Worm (Caenorhabditis elegans) whole organism, mixed stage, embryonic: Measurements from ENCODE around the gene rpl-42.

Source experiments
- M03D4.4 ChIP-seq: sonication (generic microtip); optimal IDR thresholded peaks from 2 replicates; lab custom pipeline; 2017; ENCODE audit warnings: mild to moderate bottlenecking, missing genetic modification characterization, missing compliant biosample characterization
- bed-3 ChIP-seq: fragments of 200-800 bp; sonication (Bioruptor generic); optimal IDR thresholded peaks from 3 replicates; lab custom pipeline; 2018; ENCODE audit warnings: mild to moderate bottlenecking, missing genetic modification characterization, moderate library complexity, missing compliant biosample characterization
- blmp-1 ChIP-seq: fragments of 150-350 bp; optimal IDR thresholded peaks from 2 replicates; lab custom pipeline; 2014; ENCODE audit warnings: missing biosample characterization, missing genetic modification characterization
- ceh-39 ChIP-seq: fragments of 150-350 bp; optimal IDR thresholded peaks from 2 replicates; lab custom pipeline; 2014; ENCODE audit warnings: missing biosample characterization, missing genetic modification characterization
- ceh-43 ChIP-seq: fragments of 200-800 bp; sonication (Bioruptor generic); optimal IDR thresholded peaks from 2 replicates; lab custom pipeline; 2018; ENCODE audit warnings: mild to moderate bottlenecking, missing genetic modification characterization, moderate library complexity, missing compliant biosample characterization
- ceh-83 ChIP-seq: fragments of 200-800 bp; sonication (Bioruptor generic); optimal IDR thresholded peaks from 2 replicates; lab custom pipeline; 2018; ENCODE audit warnings: mild to moderate bottlenecking, missing genetic modification characterization, missing compliant biosample characterization
- ces-1 ChIP-seq: fragments of 150-350 bp; optimal IDR thresholded peaks from 2 replicates; lab custom pipeline; 2014; ENCODE audit warnings: missing biosample characterization, missing genetic modification reagents, missing genetic modification characterization
- cnd-1 ChIP-seq: fragments of 200-800 bp; sonication (Bioruptor generic); optimal IDR thresholded peaks from 2 replicates; lab custom pipeline; 2018; ENCODE audit warnings: mild to moderate bottlenecking, missing genetic modification characterization, missing compliant biosample characterization
- drap-1 ChIP-seq: fragments of 200-800 bp; sonication (Bioruptor generic); optimal IDR thresholded peaks from 3 replicates; lab custom pipeline; 2018; ENCODE audit warnings: mild to moderate bottlenecking, missing genetic modification characterization, missing compliant biosample characterization
- elt-1 ChIP-seq: sonication (generic microtip); optimal IDR thresholded peaks from 2 replicates; lab custom pipeline; 2017; ENCODE audit warnings: missing genetic modification characterization, mild to moderate bottlenecking, missing compliant biosample characterization, antibody characterized with exemption, moderate library complexity, borderline replicate concordance; ENCODE audit not compliant: insufficient read depth
- elt-3 ChIP-seq: fragments of 150-350 bp; optimal IDR thresholded peaks from 2 replicates; lab custom pipeline; 2014; ENCODE audit warnings: missing biosample characterization, missing genetic modification characterization
- flh-1 ChIP-seq: fragments of 200-800 bp; sonication (Bioruptor generic); optimal IDR thresholded peaks from 2 replicates; lab custom pipeline; 2018; ENCODE audit warnings: mild to moderate bottlenecking, missing genetic modification characterization, moderate library complexity, missing compliant biosample characterization
- ham-2 ChIP-seq: fragments of 200-800 bp; sonication (Bioruptor generic); optimal IDR thresholded peaks from 2 replicates; lab custom pipeline; 2018; ENCODE audit warnings: mild to moderate bottlenecking, missing genetic modification characterization, missing compliant biosample characterization
- hlh-1 ChIP-seq: fragments of 150-350 bp; optimal IDR thresholded peaks from 2 replicates; lab custom pipeline; 2014; ENCODE audit warnings: missing biosample characterization, missing genetic modification reagents, missing genetic modification characterization
- lin-13 ChIP-seq: fragments of 150-350 bp; optimal IDR thresholded peaks from 2 replicates; lab custom pipeline; 2014; ENCODE audit warnings: missing biosample characterization, missing genetic modification characterization
- lsy-2 ChIP-seq: fragments of 150-350 bp; optimal IDR thresholded peaks from 2 replicates; lab custom pipeline; 2014; ENCODE audit warnings: missing biosample characterization, missing genetic modification characterization
- mab-5 ChIP-seq: fragments of 150-350 bp; optimal IDR thresholded peaks from 2 replicates; lab custom pipeline; 2014; ENCODE audit warnings: missing biosample characterization, missing genetic modification characterization
- mep-1 ChIP-seq: fragments of 150-350 bp; optimal IDR thresholded peaks from 2 replicates; lab custom pipeline; 2017; ENCODE audit warnings: missing biosample characterization, missing genetic modification reagents, missing genetic modification characterization, inconsistent platforms
- mls-2 ChIP-seq: sonication (generic microtip); optimal IDR thresholded peaks from 2 replicates; lab custom pipeline; 2016; ENCODE audit warnings: mild to moderate bottlenecking, missing genetic modification characterization, moderate library complexity, missing compliant biosample characterization
- nhr-12 ChIP-seq: fragments of 150-350 bp; optimal IDR thresholded peaks from 2 replicates; lab custom pipeline; 2014; ENCODE audit warnings: missing biosample characterization, missing genetic modification characterization
- nhr-2 ChIP-seq: fragments of 150-350 bp; optimal IDR thresholded peaks from 2 replicates; lab custom pipeline; 2014; ENCODE audit warnings: missing biosample characterization, missing genetic modification characterization
- nhr-237 ChIP-seq: fragments of 150-350 bp; optimal IDR thresholded peaks from 2 replicates; lab custom pipeline; 2014; ENCODE audit warnings: missing biosample characterization, missing genetic modification characterization
- nhr-76 ChIP-seq: sonication (generic microtip); optimal IDR thresholded peaks from 2 replicates; lab custom pipeline; 2017; ENCODE audit warnings: missing biosample characterization, missing genetic modification characterization
- pha-4 ChIP-seq: fragments of 150-350 bp; optimal IDR thresholded peaks from 2 replicates; lab custom pipeline; 2018; ENCODE audit warnings: missing biosample characterization, missing genetic modification reagents, missing genetic modification characterization
- sem-2 ChIP-seq: fragments of 200-800 bp; sonication (Bioruptor generic); optimal IDR thresholded peaks from 2 replicates; lab custom pipeline; 2018; ENCODE audit warnings: mild to moderate bottlenecking, missing genetic modification characterization, missing compliant biosample characterization
- snpc-4 ChIP-seq: fragments of 150-350 bp; optimal IDR thresholded peaks from 2 replicates; lab custom pipeline; 2014; ENCODE audit warnings: missing biosample characterization, missing genetic modification characterization
- sptf-1 ChIP-seq: sonication (generic microtip); optimal IDR thresholded peaks from 2 replicates; lab custom pipeline; 2017; ENCODE audit warnings: mild to moderate bottlenecking, missing genetic modification characterization, moderate library complexity, missing compliant biosample characterization
- tbx-8 ChIP-seq: fragments of 200-800 bp; sonication (Bioruptor generic); optimal IDR thresholded peaks from 2 replicates; lab custom pipeline; 2018; ENCODE audit warnings: mild to moderate bottlenecking, missing genetic modification characterization, moderate library complexity, missing compliant biosample characterization
- unc-120 ChIP-seq: sonication (generic microtip); optimal IDR thresholded peaks from 2 replicates; lab custom pipeline; 2017; ENCODE audit warnings: missing genetic modification characterization, missing compliant biosample characterization; ENCODE audit not compliant: poor library complexity, severe bottlenecking
- unc-62 ChIP-seq: fragments of 150-350 bp; optimal IDR thresholded peaks from 2 replicates; lab custom pipeline; 2014; ENCODE audit warnings: missing biosample characterization, missing genetic modification reagents, missing genetic modification characterization
- zip-8 ChIP-seq: fragments of 150-350 bp; optimal IDR thresholded peaks from 2 replicates; lab custom pipeline; 2014; ENCODE audit warnings: missing biosample characterization, missing genetic modification characterization
- ztf-11 ChIP-seq: fragments of 150-350 bp; optimal IDR thresholded peaks from 2 replicates; lab custom pipeline; 2014; ENCODE audit warnings: missing biosample characterization, missing genetic modification characterization

The rpl-42 gene

DNA sequence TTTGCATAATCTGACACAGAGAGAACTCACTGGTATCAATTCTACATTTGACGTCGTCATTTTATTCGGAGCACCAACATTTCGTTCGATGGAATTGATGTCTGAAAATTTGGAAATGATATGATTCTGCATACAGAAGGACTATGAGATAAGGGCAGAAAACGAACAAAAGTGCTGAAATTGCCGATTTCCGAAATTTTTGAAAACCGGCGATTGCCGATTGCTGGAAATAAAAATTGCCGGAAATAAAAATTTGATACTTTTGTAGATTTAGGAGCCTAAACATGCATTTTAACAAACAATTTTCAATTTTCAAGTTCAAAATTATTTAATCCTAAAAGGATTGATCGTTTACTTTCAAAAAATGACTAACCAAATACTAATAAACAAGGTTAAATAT is 3.2 kb upstream of the rpl-42 start, which contains the start of gene unc-53:
Gene unc-53 (minus strand): TSS at position 101 of the 400 bp plus-strand sequence.
- TF ChIP-seq lsy-2 (tag; lab: Kevin White, UChicago) (no peak), ztf-11 (tag; lab: Kevin White, UChicago) (no peak), pha-4 (tag; lab: Kevin White, UChicago) (no peak), nhr-12 (tag; lab: Kevin White, UChicago) (no peak), unc-62 (GFP tag; lab: Kevin White, UChicago) (no peak), snpc-4 (no peak), ces-1 (GFP tag; lab: Kevin White, UChicago) (no peak), M03D4.4 (tag; lab: Kevin White, UChicago) (no peak), tbx-8 (GFP tag; lab: Kevin White, UChicago) (no peak), mep-1 (tag; lab: Kevin White, UChicago) (no peak), mab-5 (tag; lab: Kevin White, UChicago) (no peak), hlh-1 (tag; lab: Kevin White, UChicago) (no peak), ham-2 (GFP tag; lab: Kevin White, UChicago) (no peak), unc-120 (tag; lab: Kevin White, UChicago) (no peak), bed-3 (GFP tag; lab: Kevin White, UChicago) (no peak), drap-1 (no peak), ceh-39 (tag; lab: Kevin White, UChicago) (no peak), nhr-2 (no peak), nhr-237 (tag; lab: Kevin White, UChicago) (no peak), flh-1 (GFP tag; lab: Kevin White, UChicago) (no peak)

DNA sequence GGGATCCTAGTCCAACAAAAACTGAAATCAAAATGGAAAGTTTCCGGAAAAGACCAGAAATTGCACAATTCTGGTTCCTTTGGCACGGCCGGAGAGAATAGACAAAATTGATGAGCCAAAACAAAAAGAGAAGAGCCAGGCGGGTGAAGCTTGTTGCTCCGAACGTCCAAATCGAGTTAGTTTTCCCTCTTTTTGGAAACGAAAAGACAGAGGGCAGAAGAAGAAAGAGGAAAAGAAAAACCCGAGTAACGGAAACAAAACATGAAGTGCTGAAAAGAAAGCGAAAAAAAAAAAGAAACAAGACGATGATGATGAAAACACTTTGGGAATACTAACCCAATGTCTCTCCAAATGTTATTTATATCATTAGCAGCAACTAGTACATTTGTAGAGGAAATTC is 936 bp upstream of the rpl-42 start:
- no peak for TF ChIP-seq ceh-43 (GFP tag; lab: Kevin White, UChicago)
- peak; percentile 87 for TF ChIP-seq ces-1 (GFP tag; lab: Kevin White, UChicago)

ce11 chrII:11094431-11094830 is 1.9 kb downstream of the rpl-42 start:
- no peak for TF ChIP-seq hlh-1 (tag; lab: Kevin White, UChicago)
- no peak for TF ChIP-seq nhr-12 (tag; lab: Kevin White, UChicago)
- no peak for TF ChIP-seq mls-2
- TF ChIP-seq nhr-237 (tag; lab: Kevin White, UChicago), result no peak
- no peak for TF ChIP-seq unc-120 (tag; lab: Kevin White, UChicago)
- TF ChIP-seq lsy-2 (tag; lab: Kevin White, UChicago), result no peak
- TF ChIP-seq ceh-43 (GFP tag; lab: Kevin White, UChicago), result no peak
- TF ChIP-seq elt-1 (tag; lab: Kevin White, UChicago), result no peak
- no peak for TF ChIP-seq blmp-1 (tag; lab: Kevin White, UChicago)
- no peak for TF ChIP-seq bed-3 (GFP tag; lab: Kevin White, UChicago)
- TF ChIP-seq flh-1 (GFP tag; lab: Kevin White, UChicago), result no peak
- TF ChIP-seq ces-1 (GFP tag; lab: Kevin White, UChicago), result no peak
- TF ChIP-seq ztf-11 (tag; lab: Kevin White, UChicago), result no peak
- no peak for TF ChIP-seq cnd-1 (tag; lab: Kevin White, UChicago)
- no peak for TF ChIP-seq nhr-76 (tag; lab: Kevin White, UChicago)
- no peak for TF ChIP-seq mab-5 (tag; lab: Kevin White, UChicago)
- TF ChIP-seq sptf-1 (tag; lab: Kevin White, UChicago), result no peak

DNA sequence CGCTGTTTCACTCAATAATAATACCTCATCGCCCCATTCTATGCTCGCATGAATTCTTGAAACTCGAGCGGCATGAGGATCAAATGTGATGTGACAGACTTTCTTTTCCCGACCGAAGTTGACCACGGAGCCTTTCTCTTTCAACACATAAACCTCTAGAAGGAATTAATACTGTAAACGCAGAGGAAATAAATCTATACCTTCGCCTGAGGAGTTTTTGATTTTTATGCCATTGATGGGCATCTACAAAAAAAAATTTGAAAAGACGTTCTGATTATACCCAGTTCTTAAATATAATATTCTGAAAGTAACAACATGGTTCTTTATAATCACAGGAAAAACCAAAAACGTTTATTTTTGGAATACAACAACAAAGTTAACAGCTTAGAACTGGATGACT is 3.7 kb downstream of the rpl-42 start, which contains the start of gene nbs-1:
Gene nbs-1 (minus strand): TSS at position 246 of the 400 bp plus-strand sequence.
- TF ChIP-seq M03D4.4 (tag; lab: Kevin White, UChicago) (no peak), ceh-39 (tag; lab: Kevin White, UChicago) (no peak), cnd-1 (tag; lab: Kevin White, UChicago) (no peak), ceh-83 (GFP tag; lab: Kevin White, UChicago) (no peak), nhr-76 (tag; lab: Kevin White, UChicago) (no peak), elt-3 (tag; lab: Kevin White, UChicago) (no peak), unc-62 (GFP tag; lab: Kevin White, UChicago) (no peak), mab-5 (tag; lab: Kevin White, UChicago) (no peak), sem-2 (GFP tag; lab: Kevin White, UChicago) (no peak), ham-2 (GFP tag; lab: Kevin White, UChicago) (no peak), lin-13 (tag; lab: Kevin White, UChicago) (no peak), elt-1 (tag; lab: Kevin White, UChicago) (no peak), zip-8 (no peak), unc-120 (tag; lab: Kevin White, UChicago) (no peak), flh-1 (GFP tag; lab: Kevin White, UChicago) (no peak), nhr-237 (tag; lab: Kevin White, UChicago) (no peak), sptf-1 (tag; lab: Kevin White, UChicago) (no peak)
- TF ChIP-seq, all 35 proteins: peak for 0
